Worm (Caenorhabditis elegans) whole organism, L3 larva: ENCODE measurements around the gene C32D5.14.

Experiments used
- elt-3 ChIP-seq, 3 experiments: fragments of 150-350 bp in 1 of 3; sonication (generic microtip) in 2 of 3; optimal IDR thresholded peaks; 2 replicates in 2 of 3; 4 replicates in 1 of 3; lab custom pipeline; 2014 to 2017; ENCODE audit warnings: missing biosample characterization in 3 of 3, missing genetic modification characterization in 3 of 3
- lin-39 ChIP-seq: fragments of 150-350 bp; optimal IDR thresholded peaks from 2 replicates; lab custom pipeline; 2018; ENCODE audit warnings: missing biosample characterization, missing genetic modification reagents, missing genetic modification characterization
- nhr-67 ChIP-seq: fragments of 150-350 bp; optimal IDR thresholded peaks from 2 replicates; lab custom pipeline; 2014; ENCODE audit warnings: missing biosample characterization, missing genetic modification characterization

- TF ChIP-seq elt-3 (tag; optimal IDR thresholded peaks at IDR 0.05; lab: Kevin White, UChicago) (no peak), nhr-67 (tag; lab: Kevin White, UChicago) (no peak), lin-39 (tag; lab: Kevin White, UChicago) (no peak)
These were observed at the start of gene C32D5.14 for ce11 chrII:6335358-6335757.
